ENCODE assay signal across 5 fruit fly cellular contexts in the genomic region with DNA sequence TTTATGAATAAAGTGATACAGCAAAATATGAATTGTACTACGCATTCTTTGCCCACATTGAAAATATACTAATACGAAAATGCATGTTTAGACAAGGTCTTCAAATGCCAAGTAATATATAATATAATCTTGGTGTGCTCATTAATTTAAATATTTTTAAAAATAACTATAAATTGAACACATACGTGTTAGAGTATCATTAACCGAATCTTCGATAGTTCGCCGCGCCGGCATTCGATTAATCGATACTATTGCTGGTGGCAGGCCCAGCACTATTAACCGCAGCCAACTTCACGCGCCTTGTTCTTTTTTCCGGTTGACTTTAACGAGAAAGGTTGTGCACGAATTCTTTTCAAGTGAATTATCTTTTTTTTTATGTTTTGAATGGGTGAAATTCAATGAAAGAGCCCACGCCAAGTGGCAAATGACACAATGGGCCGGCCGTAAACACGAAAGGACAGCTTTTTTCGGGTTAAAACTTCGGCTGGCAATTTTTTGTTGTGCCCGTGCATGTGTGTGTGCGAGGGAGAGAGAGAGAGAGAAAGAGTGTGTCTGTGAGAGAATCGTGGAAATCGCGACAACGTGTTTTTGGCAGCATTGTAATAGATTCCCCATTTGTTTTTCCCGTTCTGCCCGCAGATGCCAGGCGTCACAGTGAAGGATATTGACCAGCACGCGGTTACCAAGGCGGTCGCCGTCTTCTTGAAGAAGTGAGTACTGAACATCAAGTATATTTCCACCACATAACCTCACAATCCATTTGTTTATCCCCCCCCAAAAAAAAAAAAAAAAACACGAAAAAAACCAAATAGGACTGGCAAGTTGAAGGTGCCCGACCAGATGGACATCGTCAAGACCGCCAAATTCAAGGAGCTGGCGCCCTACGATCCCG.
TF ChIP-seq lines count a peak whose summit lies in the region.

A gene (plus strand): TSS at position 301 of the 892 bp plus-strand sequence.

TF ChIP-seq in whole organism, adult, 20 proteins besides CTCF, POLR2A, EP300 and RAD21 (continued from another document):
- TF ChIP-seq kay (GFP tag; lab: Kevin White, UChicago; ENCODE audit: borderline replicate concordance) (no peak), tj (GFP tag; optimal IDR thresholded peaks at IDR 0.05; lab: Kevin White, UChicago) (peak; percentile 67), Hr96 (GFP tag; optimal IDR thresholded peaks at IDR 0.05; lab: Kevin White, UChicago) (peak; percentile 89), CG33017 (tag; optimal IDR thresholded peaks at IDR 0.05; lab: Kevin White, UChicago) (peak; percentile 59), Crg-1 (GFP tag; optimal IDR thresholded peaks at IDR 0.05; lab: Kevin White, UChicago) (peak; percentile 88)

TF ChIP-seq in whole organism, embryonic, 481 proteins besides CTCF, POLR2A, EP300 and RAD21 (continued from another document and continues in another):
- peak; percentile 9 for TF ChIP-seq pho (GFP tag; optimal IDR thresholded peaks at IDR 0.05; lab: Kevin White, UChicago)
- peak; percentile 39; the same call in 1 of the 2 replicates for TF ChIP-seq CG11696 (GFP tag; IDR thresholded peaks at IDR 0.05; lab: Robert Waterston, UW)
- peak; percentile 87 for TF ChIP-seq CG3281 (GFP tag; optimal IDR thresholded peaks at IDR 0.05; lab: Kevin White, UChicago)
- TF ChIP-seq CG9876 (GFP tag; optimal IDR thresholded peaks at IDR 0.05; lab: Kevin White, UChicago), result peak; percentile 58
- peak; percentile 9 for TF ChIP-seq NC2α (GFP tag; optimal IDR thresholded peaks at IDR 0.05; lab: Kevin White, UChicago)
- peak; percentile 83 for TF ChIP-seq Fer3 (tag; optimal IDR thresholded peaks at IDR 0.05; lab: Kevin White, UChicago)
- peak; percentile 58 for TF ChIP-seq Ptx1 (GFP tag; IDR thresholded peaks at IDR 0.05; lab: Robert Waterston, UW)
- TF ChIP-seq sens (GFP tag; lab: Kevin White, UChicago), result peak; percentile 92
- peak; percentile 7 for TF ChIP-seq CG12236 (GFP tag; optimal IDR thresholded peaks at IDR 0.05; lab: Kevin White, UChicago)
- peak; percentile 62 for TF ChIP-seq CG17359 (tag; optimal IDR thresholded peaks at IDR 0.05; lab: Kevin White, UChicago)
- peak; percentile 74; the same call in 1 of the 3 replicates for TF ChIP-seq CG2199 (GFP tag; IDR thresholded peaks at IDR 0.05; lab: Robert Waterston, UW)
- peak; percentile 55 for TF ChIP-seq exex (tag; optimal IDR thresholded peaks at IDR 0.05; lab: Kevin White, UChicago)
- TF ChIP-seq unc-4 (GFP tag; IDR thresholded peaks at IDR 0.05; lab: Robert Waterston, UW; ENCODE audit: partially characterized antibody), result no peak
- TF ChIP-seq CG6254 (GFP tag; optimal IDR thresholded peaks at IDR 0.05; lab: Kevin White, UChicago), result peak; percentile 68
- TF ChIP-seq bigmax (GFP tag; optimal IDR thresholded peaks at IDR 0.05; lab: Kevin White, UChicago), result peak; percentile 87
- peak; percentile 60 for TF ChIP-seq CG4730 (GFP tag; IDR thresholded peaks at IDR 0.05; lab: Robert Waterston, UW)
- no peak for TF ChIP-seq CHES-1-like (GFP tag; optimal IDR thresholded peaks at IDR 0.05; lab: Kevin White, UChicago)
- peak; percentile 92 for TF ChIP-seq B-H2 (GFP tag; optimal IDR thresholded peaks at IDR 0.05; lab: Kevin White, UChicago)
- peak; percentile 64 for TF ChIP-seq stc (GFP tag; IDR thresholded peaks at IDR 0.05; lab: Robert Waterston, UW)
- TF ChIP-seq gt (GFP tag; IDR thresholded peaks at IDR 0.05; lab: Robert Waterston, UW), result 0 out of 2 replicates have a peak, but pooled peaks have one; percentile 18
- peak; percentile 59 for TF ChIP-seq CG6689 (GFP tag; IDR thresholded peaks at IDR 0.05; lab: Robert Waterston, UW)
- peak; percentile 62 for TF ChIP-seq Oli (tag; optimal IDR thresholded peaks at IDR 0.05; lab: Kevin White, UChicago)
- TF ChIP-seq CG33213 (GFP tag; optimal IDR thresholded peaks at IDR 0.05; lab: Kevin White, UChicago), result peak; percentile 69
- no peak for TF ChIP-seq Ravus (GFP tag; IDR thresholded peaks at IDR 0.05; lab: Robert Waterston, UW)
- peak; percentile 34; the same call in 2 of the 3 replicates for TF ChIP-seq croc (GFP tag; conservative IDR thresholded peaks at IDR 0.05; lab: Robert Waterston, UW)
- TF ChIP-seq CG4282 (GFP tag; optimal IDR thresholded peaks at IDR 0.05; lab: Kevin White, UChicago), result no peak
- TF ChIP-seq maf-S (GFP tag; optimal IDR thresholded peaks at IDR 0.05; lab: Kevin White, UChicago), result no peak
- peak; percentile 51; the same call in 2 of the 3 replicates for TF ChIP-seq tgo (GFP tag; IDR thresholded peaks at IDR 0.05; lab: Robert Waterston, UW)

TF ChIP-seq in whole organism, prepupa, 60 proteins besides CTCF, POLR2A, EP300 and RAD21 (continued from another document and continues in another):
- TF ChIP-seq CG32006 (GFP tag; optimal IDR thresholded peaks at IDR 0.05; lab: Kevin White, UChicago) (peak; percentile 32), CG11902 (GFP tag; optimal IDR thresholded peaks at IDR 0.05; lab: Kevin White, UChicago) (no peak), Eip75B (GFP tag; optimal IDR thresholded peaks at IDR 0.05; lab: Kevin White, UChicago) (peak; percentile 52), acj6 (GFP tag; optimal IDR thresholded peaks at IDR 0.05; lab: Kevin White, UChicago) (peak; percentile 41), spab (GFP tag; optimal IDR thresholded peaks at IDR 0.05; lab: Kevin White, UChicago) (peak; percentile 41), Hr38 (GFP tag; optimal IDR thresholded peaks at IDR 0.05; lab: Kevin White, UChicago) (no peak), Hr39 (GFP tag; optimal IDR thresholded peaks at IDR 0.05; lab: Kevin White, UChicago) (peak; percentile 23), eg (GFP tag; IDR thresholded peaks at IDR 0.05; lab: Robert Waterston, UW) (peak; percentile 73), Eip93F (GFP tag; optimal IDR thresholded peaks at IDR 0.05; lab: Kevin White, UChicago) (no peak), CG3919 (GFP tag; optimal IDR thresholded peaks at IDR 0.05; lab: Kevin White, UChicago) (peak; percentile 76), CG6854 (GFP tag; optimal IDR thresholded peaks at IDR 0.05; lab: Kevin White, UChicago) (peak; percentile 96), CG8632 (GFP tag; optimal IDR thresholded peaks at IDR 0.05; lab: Kevin White, UChicago) (peak; percentile 56), CG7368 (GFP tag; optimal IDR thresholded peaks at IDR 0.05; lab: Kevin White, UChicago) (peak; percentile 73), Sox15 (GFP tag; optimal IDR thresholded peaks at IDR 0.05; lab: Kevin White, UChicago) (no peak), Ets96B (tag; optimal IDR thresholded peaks at IDR 0.05; lab: Kevin White, UChicago) (peak; percentile 17), fd59A (GFP tag; optimal IDR thresholded peaks at IDR 0.05; lab: Kevin White, UChicago) (peak; percentile 36), Sox14 (GFP tag; optimal IDR thresholded peaks at IDR 0.05; lab: Kevin White, UChicago) (peak; percentile 9), CG8319 (GFP tag; optimal IDR thresholded peaks at IDR 0.05; lab: Kevin White, UChicago) (peak; percentile 42), Gug (GFP tag; IDR thresholded peaks at IDR 0.05; lab: Robert Waterston, UW) (0 out of 2 replicates have a peak, but pooled peaks have one; percentile 10), CG9139 (GFP tag; optimal IDR thresholded peaks at IDR 0.05; lab: Kevin White, UChicago) (peak; percentile 82), Eip78C (GFP tag; lab: Kevin White, UChicago) (peak; percentile 89), CG11294 (GFP tag; IDR thresholded peaks at IDR 0.05; lab: Robert Waterston, UW) (no peak), Ets21C (GFP tag; optimal IDR thresholded peaks at IDR 0.05; lab: Kevin White, UChicago) (peak; percentile 3), CG10669 (GFP tag; optimal IDR thresholded peaks at IDR 0.05; lab: Kevin White, UChicago) (peak; percentile 74), CG34406 (GFP tag; optimal IDR thresholded peaks at IDR 0.05; lab: Kevin White, UChicago) (peak; percentile 67), Met (GFP tag; optimal IDR thresholded peaks at IDR 0.05; lab: Kevin White, UChicago) (peak; percentile 78), CG6276 (GFP tag; optimal IDR thresholded peaks at IDR 0.05; lab: Kevin White, UChicago) (peak; percentile 43), pdm3 (GFP tag; optimal IDR thresholded peaks at IDR 0.05; lab: Kevin White, UChicago) (peak; percentile 58), CG4318 (GFP tag; optimal IDR thresholded peaks at IDR 0.05; lab: Kevin White, UChicago) (no peak)

TF ChIP-seq in whole organism, pupa, 21 proteins besides CTCF, POLR2A, EP300 and RAD21 (continued from another document):
- TF ChIP-seq CG14655 (GFP tag; optimal IDR thresholded peaks at IDR 0.05; lab: Kevin White, UChicago), result peak; percentile 54
- peak; percentile 41 for TF ChIP-seq gl (tag; optimal IDR thresholded peaks at IDR 0.05; lab: Kevin White, UChicago)
- no peak; the same call in 2 of the 3 replicates for TF ChIP-seq fd96Ca (GFP tag; IDR thresholded peaks at IDR 0.05; lab: Robert Waterston, UW)
- TF ChIP-seq Ets98B (GFP tag; IDR thresholded peaks at IDR 0.05; lab: Robert Waterston, UW), result peak; percentile 24
TF ChIP-seq in whole organism, pupa: peak in this region for 15.

TF ChIP-seq in whole organism, wandering third instar larva, 38 proteins besides CTCF, POLR2A, EP300 and RAD21 (continued from another document):
- no peak for TF ChIP-seq Vsx2 (GFP tag; optimal IDR thresholded peaks at IDR 0.05; lab: Kevin White, UChicago; ENCODE audit: partially characterized antibody)
- TF ChIP-seq Hnf4 (GFP tag; optimal IDR thresholded peaks at IDR 0.05; lab: Kevin White, UChicago), result peak; percentile 34
- no peak for TF ChIP-seq dl (GFP tag; optimal IDR thresholded peaks at IDR 0.05; lab: Kevin White, UChicago; ENCODE audit: insufficient read depth in 1 of 2, partially characterized antibody in 2 of 2)
- peak; percentile 28 for TF ChIP-seq Jra (GFP tag; optimal IDR thresholded peaks at IDR 0.05; lab: Kevin White, UChicago)
- peak; percentile 61 for TF ChIP-seq dsf (GFP tag; optimal IDR thresholded peaks at IDR 0.05; lab: Kevin White, UChicago; ENCODE audit: borderline replicate concordance)
- TF ChIP-seq OdsH (GFP tag; optimal IDR thresholded peaks at IDR 0.05; lab: Kevin White, UChicago), result peak; percentile 16
- no peak for TF ChIP-seq lola (GFP tag; optimal IDR thresholded peaks at IDR 0.05; lab: Kevin White, UChicago)
- peak; percentile 80 for TF ChIP-seq dmrt93B (GFP tag; optimal IDR thresholded peaks at IDR 0.05; lab: Kevin White, UChicago)
- TF ChIP-seq Mio (GFP tag; optimal IDR thresholded peaks at IDR 0.05; lab: Kevin White, UChicago), result no peak
- no peak for TF ChIP-seq psq (GFP tag; optimal IDR thresholded peaks at IDR 0.05; lab: Kevin White, UChicago)
- TF ChIP-seq Abd-B (GFP tag; optimal IDR thresholded peaks at IDR 0.05; lab: Kevin White, UChicago), result no peak
- TF ChIP-seq pan (optimal IDR thresholded peaks at IDR 0.05; lab: Kevin White, UChicago), result no peak
- peak in 1 of 2 experiments; percentile 61 for TF ChIP-seq foxo (GFP tag; optimal IDR thresholded peaks at IDR 0.05; lab: Kevin White, UChicago)
- peak; percentile 76 for TF ChIP-seq br (GFP tag; optimal IDR thresholded peaks at IDR 0.05; lab: Kevin White, UChicago)
